Worm (Caenorhabditis elegans): ENCODE results near the gene Y32F6B.1.

- TF ChIP-seq T22C8.4 (GFP tag; IDR thresholded peaks at IDR 0.05) (no peak), flt-1 (GFP tag; IDR thresholded peaks at IDR 0.05) (no peak), cog-1 (tag; optimal IDR thresholded peaks at IDR 0.05) (no peak), ztf-29 (GFP tag; IDR thresholded peaks at IDR 0.05) (no peak), ztf-23 (GFP tag; IDR thresholded peaks at IDR 0.05) (no peak), ref-1 (GFP tag; conservative IDR thresholded peaks at IDR 0.05) (no peak), tab-1 (GFP tag; IDR thresholded peaks at IDR 0.05) (no peak), med-1 (GFP tag; optimal IDR thresholded peaks at IDR 0.05; ENCODE audit: insufficient read depth) (no peak), klf-2 (GFP tag; conservative IDR thresholded peaks at IDR 0.05) (no peak)
Observed at ce11 chrV:10503011-10503410, 18.5 kb upstream of the Y32F6B.1 start, which contains the start of gene C35A5.11.
